Fruit fly (Drosophila melanogaster) whole organism, pupa: ENCODE results near the gene RluA-1.

Experiments used
- CG10348 ChIP-seq: fragments of 200-800 bp; sonication (Bioruptor generic); IDR thresholded peaks from 2 replicates; pipeline ENCODE4 v1.3.6; 2022; ENCODE audit warnings: missing biosample characterization, missing genetic modification characterization
- CG12605 ChIP-seq: fragments of 200-800 bp; sonication (Bioruptor generic); IDR thresholded peaks from 2 replicates; pipeline ENCODE4 v1.3.6; 2022; ENCODE audit warnings: missing biosample characterization, missing genetic modification characterization
- CG13204 ChIP-seq: fragments of 200-800 bp; sonication (Bioruptor generic); optimal IDR thresholded peaks from 2 replicates; lab custom pipeline; 2018; ENCODE audit warnings: missing biosample characterization, mild to moderate bottlenecking, missing genetic modification characterization, moderate library complexity
- CG14655 ChIP-seq: fragments of 200-800 bp; sonication (Bioruptor generic); optimal IDR thresholded peaks from 3 replicates; lab custom pipeline; 2017; ENCODE audit warnings: mild to moderate bottlenecking, missing biosample characterization, missing genetic modification reagents, missing genetic modification characterization
- CG15710 ChIP-seq: fragments of 200-800 bp; sonication (Bioruptor generic); optimal IDR thresholded peaks from 2 replicates; lab custom pipeline; 2018; ENCODE audit warnings: missing biosample characterization, mild to moderate bottlenecking, missing genetic modification characterization, moderate library complexity
- CG17806 ChIP-seq: fragments of 200-800 bp; sonication (Bioruptor generic); optimal IDR thresholded peaks from 2 replicates; lab custom pipeline; 2018; ENCODE audit warnings: missing biosample characterization, mild to moderate bottlenecking, missing genetic modification characterization, moderate library complexity
- CG32121 ChIP-seq: fragments of 200-800 bp; sonication (Bioruptor generic); IDR thresholded peaks from 2 replicates; pipeline ENCODE4 v1.3.6; 2022; ENCODE audit warnings: missing biosample characterization, missing genetic modification characterization
- CG34367 ChIP-seq: fragments of 200-800 bp; sonication (Bioruptor generic); optimal IDR thresholded peaks from 2 replicates; lab custom pipeline; 2018; ENCODE audit warnings: missing biosample characterization, mild to moderate bottlenecking, missing genetic modification characterization
- CG4496 ChIP-seq: fragments of 200-800 bp; sonication (Bioruptor generic); IDR thresholded peaks from 3 replicates; pipeline ENCODE4 v1.3.6; 2022; ENCODE audit warnings: missing biosample characterization, missing genetic modification characterization
- CG8159 ChIP-seq: fragments of 200-800 bp; sonication (Bioruptor generic); optimal IDR thresholded peaks from 3 replicates; lab custom pipeline; 2018; ENCODE audit warnings: missing biosample characterization, mild to moderate bottlenecking, missing genetic modification characterization, moderate library complexity
- CG8301 ChIP-seq: fragments of 200-800 bp; sonication (Bioruptor generic); optimal IDR thresholded peaks from 2 replicates; lab custom pipeline; 2018; ENCODE audit warnings: missing biosample characterization, mild to moderate bottlenecking, missing genetic modification characterization
- CG9948 ChIP-seq: fragments of 200-800 bp; sonication (Bioruptor generic); optimal IDR thresholded peaks from 2 replicates; lab custom pipeline; 2018; ENCODE audit warnings: missing biosample characterization, mild to moderate bottlenecking, missing genetic modification characterization, moderate library complexity
- D1 ChIP-seq: fragments of 200-800 bp; sonication (Bioruptor generic); optimal IDR thresholded peaks from 2 replicates; lab custom pipeline; 2018; ENCODE audit warnings: missing biosample characterization, mild to moderate bottlenecking, missing genetic modification characterization, moderate library complexity
- EcR ChIP-seq: fragments of 200-800 bp; sonication (Bioruptor generic); optimal IDR thresholded peaks from 3 replicates; lab custom pipeline; 2019; ENCODE audit warnings: missing biosample characterization, missing genetic modification characterization, mild to moderate bottlenecking, moderate library complexity, missing genetic modification reagents
- Ets98B ChIP-seq: fragments of 200-800 bp; sonication (Bioruptor generic); IDR thresholded peaks from 2 replicates; pipeline ENCODE4 v1.3.6; 2022; ENCODE audit warnings: missing biosample characterization, missing genetic modification characterization
- Pif1A ChIP-seq: fragments of 200-800 bp; sonication (Bioruptor generic); optimal IDR thresholded peaks from 3 replicates; lab custom pipeline; 2016; ENCODE audit warnings: missing biosample characterization, missing genetic modification characterization
- Pif1B ChIP-seq: fragments of 200-800 bp; sonication (Bioruptor generic); optimal IDR thresholded peaks from 3 replicates; lab custom pipeline; 2016; ENCODE audit warnings: missing biosample characterization, missing genetic modification characterization
- Snoo ChIP-seq: fragments of 200-800 bp; sonication (Bioruptor generic); optimal IDR thresholded peaks from 3 replicates; lab custom pipeline; 2017; ENCODE audit warnings: missing biosample characterization, mild to moderate bottlenecking, missing genetic modification characterization, inconsistent platforms
- fd96Ca ChIP-seq: fragments of 200-800 bp; sonication (Bioruptor generic); IDR thresholded peaks from 3 replicates; pipeline ENCODE4 v1.3.6; 2022; ENCODE audit warnings: missing biosample characterization, missing genetic modification characterization
- gl ChIP-seq: fragments of 200-800 bp; sonication (Bioruptor generic); optimal IDR thresholded peaks from 2 replicates; lab custom pipeline; 2018; ENCODE audit warnings: missing biosample characterization, mild to moderate bottlenecking, missing genetic modification characterization
- rn ChIP-seq: fragments of 200-800 bp; sonication (Bioruptor generic); IDR thresholded peaks from 2 replicates; pipeline ENCODE4 v1.3.6; 2022; ENCODE audit warnings: missing biosample characterization, missing genetic modification characterization

Gene RluA-1

DNA sequence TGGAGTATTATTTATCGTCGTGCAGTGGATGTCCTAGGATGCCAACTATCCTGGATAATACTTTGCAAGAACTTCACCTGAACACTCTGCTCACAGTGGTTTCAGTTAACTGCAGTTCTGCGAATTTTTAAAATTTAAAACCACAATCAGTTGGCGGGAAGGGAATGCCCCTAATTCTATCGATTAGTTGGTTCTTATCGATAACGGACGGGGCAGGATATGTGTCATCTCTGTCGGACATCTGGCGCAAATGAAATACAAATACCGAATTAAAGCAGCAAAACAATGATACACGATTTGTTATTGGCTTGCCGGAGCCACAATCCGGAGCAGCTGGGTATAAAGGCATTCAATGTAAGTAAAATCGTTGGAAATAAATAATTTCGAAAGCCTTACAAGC lies 8.9 kb upstream of the RluA-1 start, which contains the start of gene Grip75:
TSS of gene Grip75 (plus strand) at position 223 of the 400 bp plus-strand sequence.
- TF ChIP-seq CG10348 (GFP tag; lab: Robert Waterston, UW) (no peak), Ets98B (GFP tag; lab: Robert Waterston, UW) (no peak), Pif1A (GFP tag; lab: Kevin White, UChicago) (no peak), CG32121 (GFP tag; lab: Robert Waterston, UW) (no peak), CG4496 (GFP tag; lab: Robert Waterston, UW) (no peak), Snoo (no peak), CG9948 (no peak), CG8159 (tag; lab: Kevin White, UChicago) (no peak), CG34367 (tag; lab: Kevin White, UChicago) (no peak)
- TF ChIP-seq, all 21 proteins: peak for 0

DNA sequence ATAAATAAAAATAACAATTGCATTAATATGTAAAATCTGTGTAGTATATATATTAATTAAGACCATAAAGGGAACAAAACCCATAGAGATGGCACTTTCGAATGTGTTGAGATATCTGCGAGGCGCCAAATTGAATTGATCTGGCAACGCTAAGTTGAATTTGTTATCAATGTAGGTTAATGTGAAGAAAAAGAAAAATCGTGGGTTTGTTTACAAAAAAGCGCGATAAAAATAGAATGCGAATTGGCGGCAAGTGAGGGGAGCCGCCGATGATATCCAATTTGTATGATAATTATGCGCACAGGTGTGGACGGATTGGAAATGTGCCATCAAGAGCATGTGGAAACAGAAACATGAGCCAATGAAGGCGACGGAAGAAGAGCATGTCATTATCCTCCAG lies 5.7 kb upstream of the RluA-1 start:
- no peak for TF ChIP-seq rn (GFP tag; lab: Robert Waterston, UW)
- no peak for TF ChIP-seq CG8301 (tag; lab: Kevin White, UChicago)
- no peak for TF ChIP-seq D1 (tag; lab: Kevin White, UChicago)
- peak; percentile 7 for TF ChIP-seq gl (tag; lab: Kevin White, UChicago)
- no peak for TF ChIP-seq CG4496 (GFP tag; lab: Robert Waterston, UW)
- TF ChIP-seq Ets98B (GFP tag; lab: Robert Waterston, UW), result no peak
- no peak for TF ChIP-seq Pif1B (GFP tag; lab: Kevin White, UChicago)
- no peak for TF ChIP-seq CG13204
- TF ChIP-seq Snoo, result no peak
- no peak for TF ChIP-seq CG10348 (GFP tag; lab: Robert Waterston, UW)
- TF ChIP-seq CG17806, result no peak
- TF ChIP-seq Pif1A (GFP tag; lab: Kevin White, UChicago), result no peak
- TF ChIP-seq CG32121 (GFP tag; lab: Robert Waterston, UW), result peak; percentile 47
- no peak for TF ChIP-seq EcR
- no peak for TF ChIP-seq fd96Ca (GFP tag; lab: Robert Waterston, UW)

DNA sequence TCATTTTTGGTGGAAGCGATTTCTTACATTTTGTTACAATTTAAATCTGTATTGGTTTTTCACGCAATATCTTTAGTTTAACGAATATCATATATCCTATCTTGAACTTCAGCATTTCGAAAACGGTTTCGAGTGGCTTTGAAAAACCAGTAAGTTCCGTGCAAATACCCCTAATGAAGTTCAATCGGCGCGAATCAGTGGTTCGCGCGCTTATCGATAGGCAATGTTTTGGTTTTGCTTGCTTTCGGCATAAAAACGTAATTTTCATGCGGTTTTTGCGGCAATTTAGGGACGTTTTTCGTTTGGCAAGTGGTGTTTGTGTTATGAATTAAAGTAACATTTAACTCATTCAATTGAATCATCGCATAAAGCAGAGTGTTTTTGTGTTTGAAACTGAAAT lies 2.7 kb upstream of the RluA-1 start, which contains the start of gene RluA-2:
TSS of gene RluA-2 (plus strand) at position 195 of the 400 bp plus-strand sequence.
- TF ChIP-seq CG10348 (GFP tag; lab: Robert Waterston, UW), result no peak
- no peak for TF ChIP-seq EcR
- TF ChIP-seq CG8159 (tag; lab: Kevin White, UChicago), result no peak
- no peak for TF ChIP-seq Pif1B (GFP tag; lab: Kevin White, UChicago)
- TF ChIP-seq CG32121 (GFP tag; lab: Robert Waterston, UW), result no peak
- no peak for TF ChIP-seq CG14655 (GFP tag; lab: Kevin White, UChicago)

DNA sequence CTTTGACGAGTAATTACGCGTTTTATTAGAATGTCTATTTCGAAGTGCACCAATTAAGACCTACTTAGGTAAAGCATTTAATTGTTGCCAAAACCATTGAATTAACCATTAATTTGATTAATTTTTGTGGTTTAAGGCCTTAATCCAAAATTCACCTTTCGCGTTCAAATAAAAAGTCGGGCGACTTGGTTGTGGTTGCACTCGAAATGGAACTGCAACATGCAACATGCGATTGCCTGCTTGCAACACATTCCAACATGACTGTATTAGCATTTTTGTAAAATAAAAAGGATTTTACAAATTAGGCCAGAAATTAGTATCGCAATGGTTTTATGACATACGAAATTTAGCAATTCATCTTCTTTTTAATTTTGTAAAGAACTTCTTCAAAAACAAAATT lies 666 bp upstream of the RluA-1 start:
- TF ChIP-seq Pif1A (GFP tag; lab: Kevin White, UChicago), result no peak
- no peak for TF ChIP-seq CG10348 (GFP tag; lab: Robert Waterston, UW)
- no peak for TF ChIP-seq CG14655 (GFP tag; lab: Kevin White, UChicago)
- TF ChIP-seq Ets98B (GFP tag; lab: Robert Waterston, UW), result no peak
- TF ChIP-seq CG4496 (GFP tag; lab: Robert Waterston, UW), result no peak
- no peak for TF ChIP-seq CG32121 (GFP tag; lab: Robert Waterston, UW)
- no peak for TF ChIP-seq rn (GFP tag; lab: Robert Waterston, UW)
- no peak for TF ChIP-seq CG12605 (GFP tag; lab: Robert Waterston, UW)
- no peak for TF ChIP-seq D1 (tag; lab: Kevin White, UChicago)
- TF ChIP-seq, all 21 proteins: peak for 0

DNA sequence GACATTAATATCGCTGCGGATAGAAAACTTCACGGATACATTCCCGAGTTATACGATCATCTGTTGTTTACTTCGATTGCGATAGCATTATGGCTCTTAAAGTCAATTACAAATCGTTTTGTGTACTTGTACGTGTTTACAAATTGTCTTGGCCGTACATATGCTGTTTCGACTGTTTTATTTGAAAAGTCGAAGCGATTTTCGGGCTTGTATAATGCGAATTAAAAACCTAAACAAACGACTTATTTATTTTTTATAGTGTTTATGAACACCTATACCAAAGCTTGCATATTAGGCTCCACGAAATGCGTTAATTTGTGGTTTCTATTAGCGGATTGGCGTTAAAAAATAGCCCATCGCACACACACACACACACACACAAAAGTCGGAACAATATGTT lies 1.9 kb downstream of the RluA-1 start:
- no peak for TF ChIP-seq Snoo
- no peak for TF ChIP-seq D1 (tag; lab: Kevin White, UChicago)
- no peak for TF ChIP-seq CG14655 (GFP tag; lab: Kevin White, UChicago)
- no peak for TF ChIP-seq CG8159 (tag; lab: Kevin White, UChicago)
- TF ChIP-seq EcR, result no peak
- no peak for TF ChIP-seq CG10348 (GFP tag; lab: Robert Waterston, UW)
- no peak for TF ChIP-seq gl (tag; lab: Kevin White, UChicago)
- TF ChIP-seq, all 21 proteins: peak for 0

DNA sequence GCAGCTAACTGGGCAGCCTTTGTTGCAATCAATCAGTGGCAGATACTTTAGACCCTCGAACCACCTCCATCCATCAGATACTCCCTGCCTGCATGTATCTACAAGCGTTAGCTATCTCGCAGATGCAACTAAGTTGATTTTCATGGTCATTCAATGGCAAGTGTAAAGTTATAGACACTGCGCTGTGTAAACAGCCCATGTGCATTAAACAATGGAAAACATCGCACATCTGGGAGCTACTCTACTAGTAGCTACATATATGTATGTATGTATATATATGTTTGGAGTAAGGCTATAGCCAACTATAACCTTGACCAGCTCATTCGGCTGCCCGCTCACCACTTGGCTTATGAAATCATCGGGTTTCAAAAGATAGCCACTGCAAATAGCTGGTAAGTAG lies 3.9 kb downstream of the RluA-1 start:
- TF ChIP-seq CG10348 (GFP tag; lab: Robert Waterston, UW), result no peak
- TF ChIP-seq CG32121 (GFP tag; lab: Robert Waterston, UW), result 0 out of 2 replicates have a peak, but pooled peaks have one; percentile 11

DNA sequence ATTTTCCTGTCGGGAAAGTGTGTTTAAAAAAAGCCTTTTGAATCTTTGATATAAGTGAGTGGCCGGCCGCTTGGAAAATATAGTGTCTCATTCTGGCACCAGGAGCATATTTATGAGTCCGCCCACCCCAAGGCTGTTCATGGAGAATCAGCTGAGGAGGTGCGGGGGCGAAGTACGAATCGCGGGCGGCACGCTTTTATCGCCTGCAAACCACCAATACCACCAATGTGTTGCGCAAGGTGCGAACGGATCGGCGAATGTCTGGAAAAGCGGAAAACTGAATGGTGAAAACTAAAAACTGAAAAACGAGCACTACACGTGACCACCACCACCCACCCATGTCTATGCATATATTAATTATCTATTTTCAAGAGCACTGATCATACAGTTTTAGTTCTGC lies 5.2 kb downstream of the RluA-1 start:
- TF ChIP-seq CG32121 (GFP tag; lab: Robert Waterston, UW) (no peak), CG4496 (GFP tag; lab: Robert Waterston, UW) (no peak), fd96Ca (GFP tag; lab: Robert Waterston, UW) (no peak), CG12605 (GFP tag; lab: Robert Waterston, UW) (no peak), Ets98B (GFP tag; lab: Robert Waterston, UW) (no peak)
- TF ChIP-seq, all 21 proteins: peak for 0

DNA sequence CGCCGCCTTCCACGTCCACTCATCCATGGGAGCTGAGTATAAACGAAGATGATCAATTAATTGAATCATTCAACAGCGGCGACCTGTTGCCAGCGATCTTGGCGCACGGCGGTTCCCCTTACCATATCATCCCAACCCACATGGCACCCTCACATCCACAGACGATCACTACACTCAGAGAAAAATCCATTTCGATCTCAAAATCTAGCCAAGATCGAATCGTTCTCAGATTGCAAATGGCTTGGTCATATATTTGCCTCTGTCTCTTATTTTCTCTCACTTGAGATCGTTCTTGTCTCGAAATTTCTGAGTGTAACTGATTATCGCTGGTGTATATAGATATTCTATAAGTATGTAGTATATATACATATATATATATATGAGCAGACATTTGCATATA lies 5.8 kb downstream of the RluA-1 start:
- peak; percentile 51; the same call in 1 of the 2 replicates for TF ChIP-seq Ets98B (GFP tag; lab: Robert Waterston, UW)
- peak; percentile 43 for TF ChIP-seq CG8301 (tag; lab: Kevin White, UChicago)
- TF ChIP-seq CG15710 (tag; lab: Kevin White, UChicago), result peak; percentile 70
- peak; percentile 72 for TF ChIP-seq CG8159 (tag; lab: Kevin White, UChicago)
- peak; percentile 48 for TF ChIP-seq Pif1A (GFP tag; lab: Kevin White, UChicago)
- TF ChIP-seq CG13204, result no peak
- TF ChIP-seq Snoo, result peak; percentile 11
- no peak for TF ChIP-seq gl (tag; lab: Kevin White, UChicago)
- TF ChIP-seq Pif1B (GFP tag; lab: Kevin White, UChicago), result peak; percentile 58
- peak; percentile 23 for TF ChIP-seq CG9948
- TF ChIP-seq EcR, result no peak
- peak; percentile 78 for TF ChIP-seq CG4496 (GFP tag; lab: Robert Waterston, UW)
- peak; percentile 64 for TF ChIP-seq CG17806
- peak; percentile 17; the same call in 1 of the 2 replicates for TF ChIP-seq rn (GFP tag; lab: Robert Waterston, UW)
- TF ChIP-seq D1 (tag; lab: Kevin White, UChicago), result no peak
- TF ChIP-seq CG14655 (GFP tag; lab: Kevin White, UChicago), result peak; percentile 59
- no peak for TF ChIP-seq fd96Ca (GFP tag; lab: Robert Waterston, UW)
- TF ChIP-seq CG34367 (tag; lab: Kevin White, UChicago), result peak; percentile 56
- TF ChIP-seq CG32121 (GFP tag; lab: Robert Waterston, UW), result peak; percentile 67
